Worm (Caenorhabditis elegans) whole organism, L4 larva: ENCODE data around the gene sas-4.

Experiments
- D1046.2 ChIP-seq: fragments of 200-800 bp; sonication (Bioruptor generic); IDR thresholded peaks from 2 replicates; pipeline ENCODE4 v1.3.6; 2022; ENCODE audit warnings: missing genetic modification characterization, missing compliant biosample characterization
- F37D6.2 ChIP-seq: sonication (generic microtip); optimal IDR thresholded peaks from 2 replicates; lab custom pipeline; 2016; ENCODE audit warnings: mild to moderate bottlenecking, missing genetic modification characterization, missing compliant biosample characterization
- F49E8.2 ChIP-seq: sonication (generic microtip); optimal IDR thresholded peaks from 2 replicates; lab custom pipeline; 2016; ENCODE audit warnings: missing compliant biosample characterization, mild to moderate bottlenecking, missing genetic modification characterization, borderline replicate concordance
- T20F7.1 ChIP-seq: fragments of 200-800 bp; sonication (Bioruptor generic); optimal IDR thresholded peaks from 2 replicates; lab custom pipeline; 2018; ENCODE audit warnings: mild to moderate bottlenecking, missing genetic modification characterization, missing compliant biosample characterization
- Y105C5A.15 ChIP-seq: fragments of 200-800 bp; sonication (Bioruptor generic); IDR thresholded peaks from 2 replicates; pipeline ENCODE4 v1.3.6; 2022; ENCODE audit warnings: missing genetic modification characterization, missing compliant biosample characterization
- Y5F2A.4 ChIP-seq: fragments of 200-800 bp; sonication (Bioruptor generic); optimal IDR thresholded peaks from 2 replicates; lab custom pipeline; 2018; ENCODE audit warnings: mild to moderate bottlenecking, missing genetic modification characterization, missing compliant biosample characterization
- aha-1 ChIP-seq: fragments of 150-350 bp; peaks from one replicate; lab custom pipeline; 2014; ENCODE audit warnings: missing biosample characterization, missing genetic modification characterization
- aly-2 ChIP-seq: sonication (generic microtip); optimal IDR thresholded peaks from 2 replicates; lab custom pipeline; 2018; ENCODE audit warnings: missing biosample characterization, missing genetic modification characterization
- arid-1 ChIP-seq: fragments of 200-800 bp; sonication (Bioruptor generic); conservative IDR thresholded peaks from 2 replicates; pipeline ENCODE4 v1.3.6; 2022; ENCODE audit warnings: missing genetic modification reagents, missing genetic modification characterization, missing compliant biosample characterization
- ceh-20 ChIP-seq: fragments of 200-800 bp; sonication (Bioruptor generic); IDR thresholded peaks from 2 replicates; pipeline ENCODE4 v1.3.6; 2022; ENCODE audit warnings: missing genetic modification reagents, missing genetic modification characterization, missing compliant biosample characterization
- daf-16 ChIP-seq, 3 experiments: sonication (generic microtip); optimal IDR thresholded peaks; 2 replicates each; lab custom pipeline; 2016 to 2017; ENCODE audit warnings: missing genetic modification characterization in 3 of 3, missing genetic modification reagents in 3 of 3, mild to moderate bottlenecking in 2 of 3, missing compliant biosample characterization in 2 of 3, missing biosample characterization in 1 of 3, moderate library complexity in 1 of 3
- daf-19 ChIP-seq: fragments of 200-800 bp; sonication (Bioruptor generic); conservative IDR thresholded peaks from 2 replicates; pipeline ENCODE4 v1.3.6; 2022; ENCODE audit warnings: missing genetic modification characterization, missing compliant biosample characterization
- dmd-6 ChIP-seq: fragments of 200-800 bp; sonication (Bioruptor generic); IDR thresholded peaks from 2 replicates; pipeline ENCODE4 v1.3.6; 2022; ENCODE audit warnings: missing genetic modification reagents, missing genetic modification characterization, missing compliant biosample characterization
- dpl-1 ChIP-seq: fragments of 150-350 bp; optimal IDR thresholded peaks from 2 replicates; lab custom pipeline; 2014; ENCODE audit warnings: missing biosample characterization, missing genetic modification reagents, missing genetic modification characterization
- dve-1 ChIP-seq: sonication (generic microtip); optimal IDR thresholded peaks from 2 replicates; lab custom pipeline; 2017; ENCODE audit warnings: antibody characterized with exemption, mild to moderate bottlenecking, missing genetic modification characterization, missing compliant biosample characterization; ENCODE audit not compliant: insufficient read depth
- egl-27 ChIP-seq: sonication (generic microtip); optimal IDR thresholded peaks from 3 replicates; lab custom pipeline; 2017; ENCODE audit warnings: missing biosample characterization, missing genetic modification reagents, missing genetic modification characterization
- fkh-10 ChIP-seq: fragments of 150-350 bp; optimal IDR thresholded peaks from 2 replicates; lab custom pipeline; 2014; ENCODE audit warnings: missing biosample characterization, missing genetic modification reagents, missing genetic modification characterization
- hlh-11 ChIP-seq: fragments of 200-800 bp; sonication (Bioruptor generic); optimal IDR thresholded peaks from 2 replicates; lab custom pipeline; 2018; ENCODE audit warnings: mild to moderate bottlenecking, missing genetic modification characterization, missing compliant biosample characterization
- lim-7 ChIP-seq: fragments of 200-800 bp; sonication (Bioruptor generic); IDR thresholded peaks from 2 replicates; pipeline ENCODE4 v1.3.6; 2022; ENCODE audit warnings: missing genetic modification characterization, missing compliant biosample characterization
- lin-29 ChIP-seq: fragments of 200-800 bp; sonication (Bioruptor generic); IDR thresholded peaks from 2 replicates; pipeline ENCODE4 v1.3.6; 2022; ENCODE audit warnings: missing genetic modification reagents, missing genetic modification characterization, missing compliant biosample characterization
- lin-38 ChIP-seq: fragments of 200-800 bp; sonication (Bioruptor generic); IDR thresholded peaks from 2 replicates; pipeline ENCODE4 v1.3.6; 2022; ENCODE audit warnings: missing genetic modification reagents, missing genetic modification characterization, missing compliant biosample characterization
- madf-5 ChIP-seq, 2 experiments: fragments of 200-800 bp; sonication (Bioruptor generic); IDR thresholded peaks; 2 replicates each; pipeline ENCODE4 v1.3.6; 2022; ENCODE audit warnings: missing compliant biosample characterization in 2 of 2, missing genetic modification characterization in 2 of 2
- madf-9 ChIP-seq: fragments of 200-800 bp; sonication (Bioruptor generic); conservative IDR thresholded peaks from 2 replicates; pipeline ENCODE4 v1.3.6; 2022; ENCODE audit warnings: missing genetic modification reagents, missing genetic modification characterization, missing compliant biosample characterization
- mes-2 ChIP-seq: sonication (generic microtip); optimal IDR thresholded peaks from 2 replicates; lab custom pipeline; 2016; ENCODE audit warnings: missing genotype, mild to moderate bottlenecking, missing genetic modification characterization, missing compliant biosample characterization; ENCODE audit not compliant: poor library complexity, severe bottlenecking
- mxl-2 ChIP-seq: fragments of 200-800 bp; sonication (Bioruptor generic); conservative IDR thresholded peaks from 2 replicates; pipeline ENCODE4 v1.3.6; 2022; ENCODE audit warnings: missing genetic modification reagents, missing genetic modification characterization, missing compliant biosample characterization
- mxl-3 ChIP-seq: fragments of 200-800 bp; sonication (Bioruptor generic); optimal IDR thresholded peaks from 2 replicates; lab custom pipeline; 2018; ENCODE audit warnings: mild to moderate bottlenecking, missing genetic modification characterization, missing compliant biosample characterization
- nhr-11 ChIP-seq: fragments of 150-350 bp; optimal IDR thresholded peaks from 2 replicates; lab custom pipeline; 2014; ENCODE audit warnings: missing biosample characterization, missing genetic modification characterization
- nhr-237 ChIP-seq: sonication (generic microtip); optimal IDR thresholded peaks from 2 replicates; lab custom pipeline; 2017; ENCODE audit warnings: missing biosample characterization, missing genetic modification characterization
- nhr-25 ChIP-seq: sonication (generic microtip); optimal IDR thresholded peaks from 2 replicates; lab custom pipeline; 2017; ENCODE audit warnings: missing genetic modification characterization, mild to moderate bottlenecking, missing compliant biosample characterization, antibody characterized with exemption, moderate library complexity, borderline replicate concordance; ENCODE audit not compliant: insufficient read depth
- nhr-28 ChIP-seq: fragments of 150-350 bp; optimal IDR thresholded peaks from 2 replicates; lab custom pipeline; 2014; ENCODE audit warnings: missing biosample characterization, missing genetic modification characterization
- nhr-6 ChIP-seq: fragments of 150-350 bp; optimal IDR thresholded peaks from 2 replicates; lab custom pipeline; 2014; ENCODE audit warnings: missing biosample characterization, missing genetic modification characterization
- nhr-76 ChIP-seq: fragments of 150-350 bp; optimal IDR thresholded peaks from 2 replicates; lab custom pipeline; 2014; ENCODE audit warnings: missing biosample characterization, missing genetic modification characterization
- nhr-77 ChIP-seq: fragments of 150-350 bp; optimal IDR thresholded peaks from 2 replicates; lab custom pipeline; 2014; ENCODE audit warnings: missing biosample characterization, missing genetic modification characterization
- pha-4 ChIP-seq, 2 experiments: fragments of 150-350 bp in 1 of 2; fragments of 200-800 bp in 1 of 2; sonication (Bioruptor generic) in 1 of 2; IDR thresholded peaks in 1 of 2; optimal IDR thresholded peaks in 1 of 2; 2 replicates each; pipeline versions ENCODE4 v1.3.6 to Lab custom; 2014 to 2022; ENCODE audit warnings: missing genetic modification characterization in 2 of 2, missing genetic modification reagents in 2 of 2, missing biosample characterization in 1 of 2, missing compliant biosample characterization in 1 of 2
- php-3 ChIP-seq: fragments of 200-800 bp; sonication (Bioruptor generic); IDR thresholded peaks from 2 replicates; pipeline ENCODE4 v1.3.6; 2022; ENCODE audit warnings: missing genetic modification reagents, missing genetic modification characterization, missing compliant biosample characterization
- pqm-1 ChIP-seq: sonication (generic microtip); optimal IDR thresholded peaks from 2 replicates; lab custom pipeline; 2017; ENCODE audit warnings: missing biosample characterization, missing genetic modification characterization
- rbr-2 ChIP-seq: sonication (generic microtip); optimal IDR thresholded peaks from 2 replicates; lab custom pipeline; 2016; ENCODE audit warnings: missing genotype, missing genetic modification characterization, missing compliant biosample characterization
- snpc-4 ChIP-seq: fragments of 150-350 bp; optimal IDR thresholded peaks from 2 replicates; lab custom pipeline; 2014; ENCODE audit warnings: missing biosample characterization, missing genetic modification characterization
- tra-1 ChIP-seq: fragments of 200-800 bp; sonication (Bioruptor generic); IDR thresholded peaks from 2 replicates; pipeline ENCODE4 v1.3.6; 2022; ENCODE audit warnings: missing genetic modification reagents, missing genetic modification characterization, missing compliant biosample characterization
- unc-130 ChIP-seq: sonication (generic microtip); optimal IDR thresholded peaks from 2 replicates; lab custom pipeline; 2016; ENCODE audit warnings: missing genetic modification reagents, missing genetic modification characterization, missing compliant biosample characterization
- unc-39 ChIP-seq: sonication (generic microtip); optimal IDR thresholded peaks from 2 replicates; lab custom pipeline; 2017; ENCODE audit warnings: missing biosample characterization, missing genetic modification characterization
- unc-62 ChIP-seq, 3 experiments: fragments of 150-350 bp in 1 of 3; sonication (generic microtip); optimal IDR thresholded peaks in 2 of 3; peaks in 1 of 3; 1 replicate in 1 of 3; 2 replicates in 2 of 3; lab custom pipeline; 2014 to 2017; ENCODE audit warnings: missing biosample characterization in 3 of 3, missing genetic modification characterization in 3 of 3, missing genetic modification reagents in 3 of 3, missing genotype in 1 of 3
- zfp-2 ChIP-seq: sonication (generic microtip); optimal IDR thresholded peaks from 2 replicates; lab custom pipeline; 2016; ENCODE audit warnings: mild to moderate bottlenecking, missing genetic modification characterization, missing compliant biosample characterization

The sas-4 gene

DNA sequence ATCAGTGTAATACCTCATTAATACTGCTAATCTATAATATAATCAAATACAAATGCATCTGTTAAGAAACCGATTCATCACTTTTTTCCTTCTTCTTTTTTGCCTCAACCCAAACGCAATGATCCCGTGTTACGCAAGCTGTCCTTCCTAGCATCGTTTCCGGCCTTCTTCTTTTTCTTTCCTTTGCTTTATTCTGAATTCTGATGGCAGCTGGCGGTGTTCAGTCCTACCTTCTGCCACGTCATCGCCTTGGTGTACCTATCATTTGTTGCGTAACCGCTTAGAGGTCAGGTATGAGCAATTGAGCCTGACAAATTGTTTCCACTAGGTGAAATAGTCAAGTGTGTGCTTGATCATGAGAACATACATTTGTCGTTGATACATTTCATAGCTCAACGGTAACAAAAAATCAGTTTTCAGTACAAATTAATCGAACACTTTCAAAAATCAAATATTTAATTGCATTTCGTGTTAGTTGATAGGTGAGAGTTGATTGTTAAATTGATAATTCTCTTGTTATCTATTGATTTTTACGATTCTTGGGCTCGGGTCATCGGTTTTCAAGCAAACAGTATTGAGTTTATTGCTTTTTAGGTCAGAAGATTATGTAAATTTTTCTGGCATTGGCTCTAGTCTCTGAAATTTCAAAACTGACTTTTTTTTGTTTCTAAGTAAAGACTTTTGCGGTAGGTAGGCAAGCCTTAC, 20.0 kb downstream of the sas-4 start:
- TF ChIP-seq F37D6.2 (tag; lab: Kevin White, UChicago), result no peak
- peak; percentile 1 for TF ChIP-seq hlh-11 (tag; lab: Kevin White, UChicago)
- peak in 1 of 2 experiments; percentile 54 for TF ChIP-seq unc-62 (GFP tag; optimal IDR thresholded peaks at IDR 0.05 in 1 of 2; lab: Kevin White, UChicago)
- TF ChIP-seq unc-62 (tag; optimal IDR thresholded peaks at IDR 0.05; lab: Kevin White, UChicago), result no peak
- TF ChIP-seq lin-29 (GFP tag; lab: Robert Waterston, UW), result no peak
- peak; percentile 58; the same call in 1 of the 2 replicates for TF ChIP-seq php-3
- peak; percentile 88 for TF ChIP-seq aha-1
- TF ChIP-seq daf-16 (GFP tag; optimal IDR thresholded peaks at IDR 0.05; lab: Kevin White, UChicago), result no peak
- peak; percentile 36 for TF ChIP-seq daf-16 (tag; optimal IDR thresholded peaks at IDR 0.05; lab: Kevin White, UChicago)
- no peak for TF ChIP-seq fkh-10 (GFP tag; lab: Kevin White, UChicago)
- no peak for TF ChIP-seq nhr-76

DNA sequence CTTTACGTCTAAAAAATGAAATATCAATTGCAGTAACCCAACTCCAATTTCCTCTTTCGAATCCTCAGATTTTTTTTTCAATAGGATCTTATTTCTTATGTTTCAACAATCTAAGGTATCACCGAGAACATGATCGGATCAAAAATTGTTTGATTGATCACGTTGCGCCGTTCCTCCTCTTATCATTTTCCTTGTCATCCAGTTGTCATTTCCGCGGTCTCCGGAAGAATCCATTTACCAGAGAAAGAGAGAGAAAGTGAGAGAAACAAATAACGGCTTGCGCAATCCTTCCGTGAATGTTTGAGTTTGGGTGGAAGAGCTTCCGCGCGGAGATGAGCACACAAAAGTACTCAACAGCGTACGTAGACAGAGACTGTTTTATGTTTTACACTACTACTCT, 25.1 kb downstream of the sas-4 start:
- TF ChIP-seq unc-39 (tag; lab: Kevin White, UChicago) (no peak), daf-19 (GFP tag; lab: Robert Waterston, UW) (no peak), mxl-2 (GFP tag; lab: Robert Waterston, UW) (no peak), arid-1 (no peak), Y105C5A.15 (GFP tag; lab: Robert Waterston, UW) (no peak), mes-2 (tag; lab: Kevin White, UChicago) (peak; percentile 1), php-3 (no peak), F49E8.2 (no peak), dve-1 (tag; lab: Kevin White, UChicago) (peak; percentile 7), dpl-1 (GFP tag; lab: Kevin White, UChicago) (no peak), aly-2 (tag; lab: Kevin White, UChicago) (no peak), nhr-28 (tag; lab: Kevin White, UChicago) (peak; percentile 3), unc-130 (GFP tag; lab: Kevin White, UChicago) (no peak), madf-9 (no peak), lin-38 (no peak), egl-27 (tag; lab: Kevin White, UChicago) (no peak), nhr-77 (tag; lab: Kevin White, UChicago) (no peak), lim-7 (GFP tag; lab: Robert Waterston, UW) (no peak), nhr-6 (no peak), nhr-237 (tag; lab: Kevin White, UChicago) (no peak), dmd-6 (peak; percentile 93), aha-1 (peak; percentile 30), madf-5 (GFP tag; IDR thresholded peaks at IDR 0.05; lab: Robert Waterston, UW) (no peak), tra-1 (GFP tag; lab: Robert Waterston, UW) (no peak), mxl-3 (GFP tag; lab: Kevin White, UChicago) (peak; percentile 31), snpc-4 (no peak), Y5F2A.4 (GFP tag; lab: Kevin White, UChicago) (no peak), ceh-20 (GFP tag; lab: Robert Waterston, UW) (no peak), rbr-2 (tag; lab: Kevin White, UChicago) (no peak), nhr-11 (tag; lab: Kevin White, UChicago) (no peak), T20F7.1 (GFP tag; lab: Kevin White, UChicago) (no peak), hlh-11 (tag; lab: Kevin White, UChicago) (peak; percentile 32), nhr-25 (tag; lab: Kevin White, UChicago) (no peak), zfp-2 (tag; lab: Kevin White, UChicago) (no peak), pha-4 (GFP tag; IDR thresholded peaks at IDR 0.05; lab: Robert Waterston, UW) (no peak), pha-4 (tag; optimal IDR thresholded peaks at IDR 0.05; lab: Kevin White, UChicago) (no peak), pqm-1 (no peak), D1046.2 (GFP tag; lab: Robert Waterston, UW) (no peak)
